Worm (Caenorhabditis elegans) whole organism, late embryonic: Measurements from ENCODE around the gene cyp-13B1.

Experiments used
- F13H6.1 ChIP-seq: sonication (generic microtip); optimal IDR thresholded peaks from 2 replicates; lab custom pipeline; 2016; ENCODE audit warnings: missing genetic modification characterization, missing compliant biosample characterization
- ama-1 ChIP-seq: fragments of 150-350 bp; optimal IDR thresholded peaks from 2 replicates; lab custom pipeline; 2014
- ceh-31 ChIP-seq: sonication (generic microtip); optimal IDR thresholded peaks from 2 replicates; lab custom pipeline; 2016; ENCODE audit warnings: missing genetic modification characterization, missing compliant biosample characterization
- ceh-6 ChIP-seq: fragments of 200-800 bp; sonication (Bioruptor generic); optimal IDR thresholded peaks from 2 replicates; lab custom pipeline; 2018; ENCODE audit warnings: mild to moderate bottlenecking, missing genetic modification characterization, missing compliant biosample characterization
- che-1 ChIP-seq: sonication (generic microtip); optimal IDR thresholded peaks from 2 replicates; lab custom pipeline; 2016; ENCODE audit warnings: mild to moderate bottlenecking, missing genetic modification characterization, missing compliant biosample characterization
- dve-1 ChIP-seq: sonication (generic microtip); optimal IDR thresholded peaks from 2 replicates; lab custom pipeline; 2017; ENCODE audit warnings: antibody characterized with exemption, mild to moderate bottlenecking, missing genetic modification characterization, missing compliant biosample characterization
- ets-4 ChIP-seq: sonication (generic microtip); optimal IDR thresholded peaks from 2 replicates; lab custom pipeline; 2016; ENCODE audit warnings: missing genetic modification characterization, missing compliant biosample characterization
- fkh-10 ChIP-seq: fragments of 150-350 bp; optimal IDR thresholded peaks from 2 replicates; lab custom pipeline; 2014; ENCODE audit warnings: missing biosample characterization, missing genetic modification reagents, missing genetic modification characterization
- pqm-1 ChIP-seq: sonication (generic microtip); optimal IDR thresholded peaks from 2 replicates; lab custom pipeline; 2016; ENCODE audit warnings: missing genetic modification characterization, missing compliant biosample characterization
- tbx-2 ChIP-seq: sonication (generic microtip); optimal IDR thresholded peaks from 2 replicates; lab custom pipeline; 2016; ENCODE audit warnings: missing genetic modification characterization, missing compliant biosample characterization
- unc-42 ChIP-seq: sonication (generic microtip); optimal IDR thresholded peaks from 2 replicates; lab custom pipeline; 2016; ENCODE audit warnings: missing genotype, missing genetic modification characterization, missing compliant biosample characterization
- zip-5 ChIP-seq: sonication (generic microtip); optimal IDR thresholded peaks from 2 replicates; lab custom pipeline; 2016; ENCODE audit warnings: missing genetic modification characterization, missing compliant biosample characterization

DNA sequence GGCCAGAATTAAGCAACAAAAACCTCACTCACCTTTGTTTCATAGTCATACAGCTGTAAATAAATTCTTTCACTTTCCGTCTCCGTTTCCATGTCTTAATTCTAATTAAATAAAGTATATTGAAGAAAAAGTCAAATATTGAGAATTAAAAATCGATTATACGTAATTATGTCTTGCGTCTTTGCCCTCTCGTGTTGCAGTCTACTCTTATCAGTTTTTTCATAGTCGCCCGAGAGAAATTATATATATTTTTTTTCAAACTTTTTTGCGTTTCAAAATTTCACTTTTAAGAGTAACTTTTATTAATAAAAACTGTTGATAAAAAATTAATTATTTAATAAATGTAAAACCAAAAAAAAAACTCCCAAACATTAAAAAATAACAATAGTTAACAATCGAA, 47.0 kb upstream of the cyp-13B1 start, which contains the start of gene flr-1:
- TF ChIP-seq ceh-31 (tag; lab: Kevin White, UChicago) (no peak), ets-4 (no peak), pqm-1 (tag; lab: Kevin White, UChicago) (no peak), unc-42 (tag; lab: Kevin White, UChicago) (no peak), ceh-6 (GFP tag; lab: Kevin White, UChicago) (no peak), fkh-10 (GFP tag; lab: Kevin White, UChicago) (no peak), dve-1 (tag; lab: Kevin White, UChicago) (no peak), ama-1 (lab: Kevin White, UChicago) (no peak), tbx-2 (tag; lab: Kevin White, UChicago) (no peak), F13H6.1 (tag; lab: Kevin White, UChicago) (no peak), zip-5 (tag; lab: Kevin White, UChicago) (no peak), che-1 (no peak)
